Fruit fly (Drosophila melanogaster) whole organism, embryonic: ENCODE measurements around the gene CG14327.

Experiments
- Adf1 ChIP-seq: fragments of 200-800 bp; sonication (Bioruptor generic); IDR thresholded peaks from 2 replicates; pipeline ENCODE4 v1.3.6; 2022; ENCODE audit warnings: missing biosample characterization, missing genetic modification characterization
- Asciz ChIP-seq: fragments of 200-800 bp; sonication (Bioruptor generic); optimal IDR thresholded peaks from 2 replicates; lab custom pipeline; 2017; ENCODE audit warnings: missing biosample characterization, mild to moderate bottlenecking, missing genetic modification characterization, missing genetic modification reagents
- CG11504 ChIP-seq: fragments of 200-800 bp; sonication (Bioruptor generic); optimal IDR thresholded peaks from 3 replicates; lab custom pipeline; 2019; ENCODE audit warnings: missing biosample characterization, mild to moderate bottlenecking, missing genetic modification characterization, moderate library complexity
- CG12391 ChIP-seq: fragments of 200-800 bp; sonication (Bioruptor generic); optimal IDR thresholded peaks from 3 replicates; lab custom pipeline; 2018; ENCODE audit warnings: missing biosample characterization, mild to moderate bottlenecking, missing genetic modification characterization, moderate library complexity
- CG18599 ChIP-seq: fragments of 200-800 bp; sonication (Bioruptor generic); optimal IDR thresholded peaks from 3 replicates; lab custom pipeline; 2017; ENCODE audit warnings: missing biosample characterization, missing genetic modification characterization, mild to moderate bottlenecking, moderate library complexity, missing genetic modification reagents
- CG18619 ChIP-seq: fragments of 200-800 bp; sonication (Bioruptor generic); optimal IDR thresholded peaks from 3 replicates; lab custom pipeline; 2017; ENCODE audit warnings: missing biosample characterization, mild to moderate bottlenecking, missing genetic modification characterization
- CG2712 ChIP-seq: fragments of 200-800 bp; optimal IDR thresholded peaks from 3 replicates; lab custom pipeline; 2019; ENCODE audit warnings: missing biosample characterization, mild to moderate bottlenecking, missing genetic modification characterization, moderate library complexity
- CG2889 ChIP-seq: fragments of 200-800 bp; sonication (Bioruptor generic); IDR thresholded peaks from 3 replicates; pipeline ENCODE4 v1.3.6; 2022; ENCODE audit warnings: missing biosample characterization, missing genetic modification characterization
- CG31224 ChIP-seq: fragments of 200-800 bp; sonication (Bioruptor generic); IDR thresholded peaks from 2 replicates; pipeline ENCODE4 v1.3.6; 2022; ENCODE audit warnings: missing biosample characterization, missing genetic modification characterization
- CG31441 ChIP-seq: fragments of 200-800 bp; sonication (Bioruptor generic); IDR thresholded peaks from 2 replicates; pipeline ENCODE4 v1.3.6; 2022; ENCODE audit warnings: missing biosample characterization, missing genetic modification characterization
- CG34376 ChIP-seq: fragments of 200-800 bp; sonication (Bioruptor generic); optimal IDR thresholded peaks from 2 replicates; lab custom pipeline; 2018; ENCODE audit warnings: missing biosample characterization, mild to moderate bottlenecking, missing genetic modification characterization
- CG6791 ChIP-seq: fragments of 200-800 bp; sonication (Bioruptor generic); IDR thresholded peaks from 3 replicates; pipeline ENCODE4 v1.3.6; 2022; ENCODE audit warnings: missing biosample characterization, missing genetic modification characterization; ENCODE audit not compliant: partially characterized antibody
- CG7556 ChIP-seq: fragments of 200-800 bp; sonication (Bioruptor generic); optimal IDR thresholded peaks from 2 replicates; lab custom pipeline; 2017; ENCODE audit warnings: missing biosample characterization, mild to moderate bottlenecking, missing genetic modification characterization
- CG7839 ChIP-seq: fragments of 200-800 bp; sonication (Bioruptor generic); optimal IDR thresholded peaks from 3 replicates; lab custom pipeline; 2018; ENCODE audit warnings: missing biosample characterization, mild to moderate bottlenecking, missing genetic modification characterization, moderate library complexity
- CrebB ChIP-seq: fragments of 200-800 bp; sonication (Bioruptor generic); optimal IDR thresholded peaks from 3 replicates; lab custom pipeline; 2018; ENCODE audit warnings: missing biosample characterization, mild to moderate bottlenecking, missing genetic modification characterization
- Dll ChIP-seq: fragments of 200-800 bp; sonication (Bioruptor generic); IDR thresholded peaks from 4 replicates; pipeline ENCODE4 v1.3.6; 2022; ENCODE audit warnings: missing biosample characterization, missing genetic modification characterization; ENCODE audit not compliant: partially characterized antibody
- E2f2 ChIP-seq: fragments of 200-800 bp; sonication (Bioruptor generic); IDR thresholded peaks from 2 replicates; pipeline ENCODE4 v1.3.6; 2022; ENCODE audit warnings: missing biosample characterization, missing genetic modification characterization
- H2.0 ChIP-seq: fragments of 200-800 bp; sonication (Bioruptor generic); IDR thresholded peaks from 2 replicates; pipeline ENCODE4 v1.3.6; 2022; ENCODE audit warnings: missing biosample characterization, missing genetic modification characterization
- Hey ChIP-seq: fragments of 200-800 bp; sonication (Bioruptor generic); optimal IDR thresholded peaks from 3 replicates; lab custom pipeline; 2018; ENCODE audit warnings: missing biosample characterization, mild to moderate bottlenecking, missing genetic modification characterization
- Hr51 ChIP-seq, 2 experiments: fragments of 200-800 bp; sonication (Bioruptor generic); optimal IDR thresholded peaks; 2 replicates in 1 of 2; 3 replicates in 1 of 2; lab custom pipeline; 2016 to 2018; ENCODE audit warnings: missing biosample characterization in 2 of 2, missing genetic modification characterization in 2 of 2, mild to moderate bottlenecking in 1 of 2, moderate library complexity in 1 of 2
- Kr ChIP-seq: fragments of 200-800 bp; sonication (Bioruptor generic); optimal IDR thresholded peaks from 2 replicates; lab custom pipeline; 2017; ENCODE audit warnings: missing biosample characterization, mild to moderate bottlenecking, missing genetic modification characterization
- Med ChIP-seq: fragments of 200-800 bp; sonication (Bioruptor generic); peaks from one replicate; lab custom pipeline; 2016; ENCODE audit warnings: missing biosample characterization, missing genetic modification characterization, mild to moderate bottlenecking, inconsistent platforms, moderate library complexity
- Meics ChIP-seq: fragments of 200-800 bp; sonication (Bioruptor generic); optimal IDR thresholded peaks from 2 replicates; lab custom pipeline; 2017; ENCODE audit warnings: missing biosample characterization, mild to moderate bottlenecking, missing genetic modification characterization
- Nf-YB ChIP-seq: fragments of 200-800 bp; sonication (Bioruptor generic); optimal IDR thresholded peaks from 3 replicates; lab custom pipeline; 2019; ENCODE audit warnings: missing biosample characterization, mild to moderate bottlenecking, missing genetic modification characterization, moderate library complexity
- Nf-YC ChIP-seq: fragments of 200-800 bp; optimal IDR thresholded peaks from 3 replicates; lab custom pipeline; 2019; ENCODE audit warnings: missing biosample characterization, mild to moderate bottlenecking, missing genetic modification characterization, moderate library complexity
- Side ChIP-seq: fragments of 200-800 bp; sonication (Bioruptor generic); optimal IDR thresholded peaks from 2 replicates; lab custom pipeline; 2016; ENCODE audit warnings: missing biosample characterization, missing genetic modification characterization
- ato ChIP-seq: fragments of 200-800 bp; sonication (Bioruptor generic); IDR thresholded peaks from 2 replicates; pipeline ENCODE4 v1.3.6; 2022; ENCODE audit warnings: missing biosample characterization, missing genetic modification characterization; ENCODE audit not compliant: partially characterized antibody
- ems ChIP-seq: fragments of 200-800 bp; sonication (Bioruptor generic); optimal IDR thresholded peaks from 3 replicates; lab custom pipeline; 2016; ENCODE audit warnings: missing biosample characterization, missing genetic modification characterization
- fd3F ChIP-seq: fragments of 200-800 bp; sonication (Bioruptor generic); optimal IDR thresholded peaks from 2 replicates; lab custom pipeline; 2018; ENCODE audit warnings: missing biosample characterization, mild to moderate bottlenecking, missing genetic modification characterization, moderate library complexity
- grau ChIP-seq: fragments of 200-800 bp; optimal IDR thresholded peaks from 3 replicates; lab custom pipeline; 2019; ENCODE audit warnings: missing biosample characterization, mild to moderate bottlenecking, missing genetic modification characterization, moderate library complexity
- hkb ChIP-seq, 2 experiments: fragments of 200-800 bp in 1 of 2; fragments of >200 bp in 1 of 2; sonication (Bioruptor generic) in 1 of 2; IDR thresholded peaks in 1 of 2; optimal IDR thresholded peaks in 1 of 2; 2 replicates each; pipeline versions ENCODE4 v1.3.6 to Lab custom; 2017 to 2022; ENCODE audit warnings: missing biosample characterization in 1 of 2, missing genetic modification characterization in 1 of 2
- insv ChIP-seq, 2 experiments: fragments of 200-800 bp; sonication (Bioruptor generic); optimal IDR thresholded peaks; 3 replicates each; lab custom pipeline; 2016 to 2018; ENCODE audit warnings: missing biosample characterization in 2 of 2, missing genetic modification characterization in 2 of 2
- kah ChIP-seq: fragments of 200-800 bp; sonication (Bioruptor generic); optimal IDR thresholded peaks from 2 replicates; lab custom pipeline; 2018; ENCODE audit warnings: missing biosample characterization, mild to moderate bottlenecking, missing genetic modification characterization
- lov ChIP-seq, 2 experiments: fragments of 200-800 bp in 1 of 2; fragments of >200 bp in 1 of 2; sonication (Bioruptor generic) in 1 of 2; IDR thresholded peaks in 1 of 2; optimal IDR thresholded peaks in 1 of 2; 2 replicates in 1 of 2; 3 replicates in 1 of 2; pipeline versions ENCODE4 v1.3.6 to Lab custom; 2017 to 2022; ENCODE audit warnings: missing biosample characterization in 1 of 2, missing genetic modification characterization in 1 of 2
- nmo ChIP-seq: fragments of 200-800 bp; sonication (Bioruptor generic); optimal IDR thresholded peaks from 2 replicates; lab custom pipeline; 2018; ENCODE audit warnings: missing biosample characterization, mild to moderate bottlenecking, missing genetic modification characterization, moderate library complexity
- scrt ChIP-seq: fragments of 200-800 bp; sonication (Bioruptor generic); optimal IDR thresholded peaks from 2 replicates; lab custom pipeline; 2018; ENCODE audit warnings: missing biosample characterization, mild to moderate bottlenecking, missing genetic modification characterization, moderate library complexity
- sd ChIP-seq: fragments of 200-800 bp; sonication (Bioruptor generic); optimal IDR thresholded peaks from 3 replicates; lab custom pipeline; 2018; ENCODE audit warnings: missing biosample characterization, mild to moderate bottlenecking, missing genetic modification characterization, moderate library complexity
- seq ChIP-seq: fragments of 200-800 bp; sonication (Bioruptor generic); IDR thresholded peaks from 2 replicates; pipeline ENCODE4 v1.3.6; 2022; ENCODE audit warnings: missing biosample characterization, missing genetic modification characterization
- tap ChIP-seq: fragments of 200-800 bp; optimal IDR thresholded peaks from 3 replicates; lab custom pipeline; 2019; ENCODE audit warnings: missing biosample characterization, mild to moderate bottlenecking, missing genetic modification characterization, moderate library complexity
- zen ChIP-seq: fragments of 200-800 bp; sonication (Bioruptor generic); optimal IDR thresholded peaks from 3 replicates; lab custom pipeline; 2018; ENCODE audit warnings: missing biosample characterization, mild to moderate bottlenecking, missing genetic modification characterization, moderate library complexity

The CG14327 gene

dm6 chr3R:17604880-17605667, 8.4 kb upstream of the CG14327 start (continued):
- peak; percentile 96 for TF ChIP-seq CG31224 (GFP tag; lab: Robert Waterston, UW)
- peak; percentile 33 for TF ChIP-seq nmo (GFP tag; lab: Kevin White, UChicago)
- TF ChIP-seq CG2889 = no peak
- 0 out of 2 replicates have a peak, but pooled peaks have one; percentile 18 for TF ChIP-seq CG31441 (GFP tag; lab: Robert Waterston, UW)
- no peak for TF ChIP-seq Side (GFP tag; lab: Kevin White, UChicago)
- TF ChIP-seq kah = peak; percentile 73
- TF ChIP-seq Nf-YB (GFP tag; lab: Kevin White, UChicago) = peak; percentile 71
- TF ChIP-seq Adf1 = peak; percentile 5
- 0 out of 4 replicates have a peak, but pooled peaks have one; percentile 0 for TF ChIP-seq Dll (GFP tag; lab: Robert Waterston, UW)
- no peak for TF ChIP-seq hkb (optimal IDR thresholded peaks at IDR 0.05; lab: Kevin White, UChicago)
- 0 out of 2 replicates have a peak, but pooled peaks have one; percentile 9 for TF ChIP-seq hkb (GFP tag; IDR thresholded peaks at IDR 0.05; lab: Robert Waterston, UW)
- TF ChIP-seq CG12391 (tag; lab: Kevin White, UChicago) = peak; percentile 57
- no peak for TF ChIP-seq Asciz
- TF ChIP-seq insv (GFP tag; optimal IDR thresholded peaks at IDR 0.05; lab: Kevin White, UChicago) = peak in 1 of 2 experiments; percentile 22
- 0 out of 2 replicates have a peak, but pooled peaks have one; percentile 22 for TF ChIP-seq seq (GFP tag; lab: Robert Waterston, UW)
- no peak for TF ChIP-seq CG6791
- TF ChIP-seq fd3F (GFP tag; lab: Kevin White, UChicago) = no peak
- TF ChIP-seq Nf-YC (tag; lab: Kevin White, UChicago) = peak; percentile 51
- peak; percentile 55 for TF ChIP-seq zen (tag; lab: Kevin White, UChicago)
- no peak for TF ChIP-seq E2f2 (GFP tag; lab: Robert Waterston, UW)
- peak; percentile 100 for TF ChIP-seq sd (tag; lab: Kevin White, UChicago)
- peak; percentile 12 for TF ChIP-seq scrt (GFP tag; lab: Kevin White, UChicago)
- peak; percentile 14 for TF ChIP-seq CG11504 (tag; lab: Kevin White, UChicago)
- TF ChIP-seq Med = peak; percentile 50
- TF ChIP-seq H2.0 = no peak
- peak; percentile 41 for TF ChIP-seq CG18599
- peak in 1 of 2 experiments; percentile 41 for TF ChIP-seq Hr51 (GFP tag; optimal IDR thresholded peaks at IDR 0.05; lab: Kevin White, UChicago)
- peak; percentile 16 for TF ChIP-seq CG34376 (GFP tag; lab: Kevin White, UChicago)
- TF ChIP-seq Kr (GFP tag; lab: Kevin White, UChicago) = no peak
- no peak for TF ChIP-seq lov (optimal IDR thresholded peaks at IDR 0.05; lab: Kevin White, UChicago)
- TF ChIP-seq lov (GFP tag; IDR thresholded peaks at IDR 0.05; lab: Robert Waterston, UW) = 0 out of 3 replicates have a peak, but pooled peaks have one; percentile 24
- TF ChIP-seq ems (GFP tag; lab: Kevin White, UChicago) = no peak
- no peak for TF ChIP-seq ato (GFP tag; lab: Robert Waterston, UW)
- peak; percentile 49 for TF ChIP-seq CG7556 (GFP tag; lab: Kevin White, UChicago)
- TF ChIP-seq tap (tag; lab: Kevin White, UChicago) = peak; percentile 7
- peak; percentile 47 for TF ChIP-seq grau (tag; lab: Kevin White, UChicago)
- no peak for TF ChIP-seq CrebB (tag; lab: Kevin White, UChicago)
- peak; percentile 11 for TF ChIP-seq CG18619 (GFP tag; lab: Kevin White, UChicago)
- peak; percentile 48 for TF ChIP-seq CG7839 (tag; lab: Kevin White, UChicago)
- TF ChIP-seq Hey (tag; lab: Kevin White, UChicago) = peak; percentile 33
- TF ChIP-seq CG2712 = peak; percentile 3
- TF ChIP-seq Meics (GFP tag; lab: Kevin White, UChicago) = peak; percentile 56
- TF ChIP-seq, all 482 proteins: peak for 90
